Worm (Caenorhabditis elegans): ENCODE measurements around the gene fbxc-53.

- TF ChIP-seq chd-7 (tag; optimal IDR thresholded peaks at IDR 0.05) (no peak), ama-1 (optimal IDR thresholded peaks at IDR 0.05) (no peak), ama-1 (GFP tag; optimal IDR thresholded peaks at IDR 0.05) (no peak), hlh-12 (tag; optimal IDR thresholded peaks at IDR 0.05) (no peak), atf-7 (tag; optimal IDR thresholded peaks at IDR 0.05) (no peak), nhr-90 (tag; optimal IDR thresholded peaks at IDR 0.05) (no peak), ceh-58 (GFP tag; IDR thresholded peaks at IDR 0.05) (no peak), K11D2.4 (GFP tag; IDR thresholded peaks at IDR 0.05) (no peak), F49E8.2 (tag; optimal IDR thresholded peaks at IDR 0.05; ENCODE audit: insufficient read depth) (no peak), snpc-4 (GFP tag; optimal IDR thresholded peaks at IDR 0.05) (no peak), snpc-4 (tag; optimal IDR thresholded peaks at IDR 0.05) (no peak), B0035.1 (tag; optimal IDR thresholded peaks at IDR 0.05) (no peak), nfya-2 (GFP tag; IDR thresholded peaks at IDR 0.05) (no peak), mes-4 (tag; optimal IDR thresholded peaks at IDR 0.05) (no peak), nhr-120 (GFP tag; IDR thresholded peaks at IDR 0.05) (no peak)
Measured at ce11 chrII:3741584-3741983, 30.5 kb downstream of the fbxc-53 start, which contains the start of gene F12E12.1.
